Fruit fly (Drosophila melanogaster) S2 (cell line): ENCODE measurements around the gene CG9636.

Source experiments
- CG8478 ChIP-seq: fragments of >200 bp; optimal IDR thresholded peaks from 2 replicates; lab custom pipeline; 2018
- CTCF ChIP-seq, 2 experiments: fragments of >200 bp; optimal IDR thresholded peaks; 2 replicates each; lab custom pipeline; 2018

dm6 chr3R:8203367-8203766, 40.2 kb downstream of the CG9636 start:
- TF ChIP-seq CTCF (optimal IDR thresholded peaks at IDR 0.05; lab: Kevin White, UChicago) = no peak
- TF ChIP-seq CG8478 = no peak
